Worm (Caenorhabditis elegans) whole organism, young adult: ENCODE results near the gene srg-23.
A peak's percentile ranks its signal among the peaks of the same experiment; 100 is the strongest.

Experiments
- B0035.1 ChIP-seq: sonication (generic microtip); optimal IDR thresholded peaks from 2 replicates; lab custom pipeline; 2016; ENCODE audit warnings: missing genetic modification characterization, mild to moderate bottlenecking, missing compliant biosample characterization, missing genotype, missing genetic modification reagents
- B0261.1 ChIP-seq: sonication (generic microtip); optimal IDR thresholded peaks from 2 replicates; lab custom pipeline; 2016; ENCODE audit warnings: mild to moderate bottlenecking, missing genetic modification characterization, moderate library complexity, missing compliant biosample characterization
- B0336.3 ChIP-seq: fragments of 200-800 bp; sonication (Bioruptor generic); IDR thresholded peaks from 2 replicates; pipeline ENCODE4 v1.3.6; 2022; ENCODE audit warnings: missing genetic modification characterization, missing compliant biosample characterization
- F22D6.2 ChIP-seq: sonication (generic microtip); optimal IDR thresholded peaks from 2 replicates; lab custom pipeline; 2016; ENCODE audit warnings: mild to moderate bottlenecking, missing genetic modification characterization, missing compliant biosample characterization
- F23B12.7 ChIP-seq: sonication (generic microtip); optimal IDR thresholded peaks from 2 replicates; lab custom pipeline; 2017; ENCODE audit warnings: missing genetic modification characterization, mild to moderate bottlenecking, missing compliant biosample characterization, antibody characterized with exemption, moderate library complexity; ENCODE audit not compliant: insufficient read depth
- T26A5.8 ChIP-seq: sonication (generic microtip); optimal IDR thresholded peaks from 2 replicates; lab custom pipeline; 2016; ENCODE audit warnings: missing genetic modification characterization, missing compliant biosample characterization
- ZK185.1 ChIP-seq: sonication (generic microtip); optimal IDR thresholded peaks from 2 replicates; lab custom pipeline; 2016; ENCODE audit warnings: mild to moderate bottlenecking, missing genetic modification characterization, missing compliant biosample characterization; ENCODE audit not compliant: poor library complexity, severe bottlenecking
- ama-1 ChIP-seq, 3 experiments: fragments of 150-350 bp in 1 of 3; sonication (generic microtip) in 2 of 3; optimal IDR thresholded peaks; 2 replicates each; lab custom pipeline; 2014 to 2018; ENCODE audit warnings: missing biosample characterization in 2 of 3, missing genetic modification characterization in 2 of 3, missing genetic modification reagents in 2 of 3
- ceh-100 ChIP-seq: fragments of 200-800 bp; sonication (Bioruptor generic); IDR thresholded peaks from 2 replicates; pipeline ENCODE4 v1.3.6; 2022; ENCODE audit warnings: missing genetic modification reagents, missing genetic modification characterization, missing compliant biosample characterization
- ceh-40 ChIP-seq: fragments of 200-800 bp; sonication (Bioruptor generic); IDR thresholded peaks from 2 replicates; pipeline ENCODE4 v1.3.6; 2022; ENCODE audit warnings: missing genetic modification characterization, missing compliant biosample characterization
- ceh-79 ChIP-seq: sonication (generic microtip); optimal IDR thresholded peaks from 2 replicates; lab custom pipeline; 2017; ENCODE audit warnings: mild to moderate bottlenecking, missing genetic modification characterization, missing compliant biosample characterization
- chd-7 ChIP-seq: sonication (generic microtip); optimal IDR thresholded peaks from 2 replicates; lab custom pipeline; 2016; ENCODE audit warnings: mild to moderate bottlenecking, missing genetic modification characterization, moderate library complexity, missing compliant biosample characterization
- die-1 ChIP-seq: sonication (generic microtip); optimal IDR thresholded peaks from 2 replicates; lab custom pipeline; 2016; ENCODE audit warnings: missing genotype, mild to moderate bottlenecking, missing genetic modification characterization, missing compliant biosample characterization
- dpff-1 ChIP-seq: sonication (generic microtip); optimal IDR thresholded peaks from 2 replicates; lab custom pipeline; 2017; ENCODE audit warnings: mild to moderate bottlenecking, missing genetic modification characterization, missing compliant biosample characterization
- dpl-1 ChIP-seq: fragments of 150-350 bp; optimal IDR thresholded peaks from 2 replicates; lab custom pipeline; 2014; ENCODE audit warnings: missing biosample characterization, missing genetic modification reagents, missing genetic modification characterization
- ekl-4 ChIP-seq: fragments of 200-800 bp; sonication (Bioruptor generic); IDR thresholded peaks from 2 replicates; pipeline ENCODE4 v1.3.6; 2022; ENCODE audit warnings: missing genetic modification reagents, missing genetic modification characterization, missing compliant biosample characterization
- gei-17 ChIP-seq: fragments of 200-800 bp; sonication (Bioruptor generic); optimal IDR thresholded peaks from 2 replicates; lab custom pipeline; 2018; ENCODE audit warnings: mild to moderate bottlenecking, missing genetic modification characterization, missing compliant biosample characterization
- hmg-1.2 ChIP-seq: fragments of 200-800 bp; sonication (Bioruptor generic); IDR thresholded peaks from 2 replicates; pipeline ENCODE4 v1.3.6; 2022; ENCODE audit warnings: missing genetic modification reagents, missing genetic modification characterization, missing compliant biosample characterization
- let-607 ChIP-seq, 2 experiments: fragments of 200-800 bp in 1 of 2; sonication (Bioruptor generic) in 1 of 2; sonication (generic microtip) in 1 of 2; optimal IDR thresholded peaks; 2 replicates each; lab custom pipeline; 2016 to 2018; ENCODE audit warnings: mild to moderate bottlenecking in 2 of 2, missing compliant biosample characterization in 2 of 2, missing genetic modification characterization in 2 of 2, moderate library complexity in 2 of 2, missing genotype in 1 of 2
- lin-26 ChIP-seq: fragments of 200-800 bp; sonication (Bioruptor generic); IDR thresholded peaks from 2 replicates; pipeline ENCODE4 v1.3.6; 2022; ENCODE audit warnings: missing genetic modification reagents, missing genetic modification characterization, missing compliant biosample characterization
- lin-35 ChIP-seq, 3 experiments: fragments of 150-350 bp in 2 of 3; sonication (generic microtip) in 1 of 3; optimal IDR thresholded peaks; 2 replicates each; lab custom pipeline; 2014 to 2018; ENCODE audit warnings: missing biosample characterization in 3 of 3, missing genetic modification characterization in 3 of 3, missing genetic modification reagents in 3 of 3
- lin-40 ChIP-seq: sonication (generic microtip); optimal IDR thresholded peaks from 2 replicates; lab custom pipeline; 2016; ENCODE audit warnings: missing genetic modification characterization, mild to moderate bottlenecking, missing compliant biosample characterization, missing genotype, missing genetic modification reagents
- madf-3 ChIP-seq: fragments of 200-800 bp; sonication (Bioruptor generic); IDR thresholded peaks from 2 replicates; pipeline ENCODE4 v1.3.6; 2022; ENCODE audit warnings: missing genetic modification reagents, missing genetic modification characterization, missing compliant biosample characterization
- madf-8 ChIP-seq: fragments of 200-800 bp; sonication (Bioruptor generic); conservative IDR thresholded peaks from 2 replicates; pipeline ENCODE4 v1.3.6; 2022; ENCODE audit warnings: missing genetic modification reagents, missing genetic modification characterization, missing compliant biosample characterization
- mes-4 ChIP-seq: sonication (generic microtip); optimal IDR thresholded peaks from 2 replicates; lab custom pipeline; 2016; ENCODE audit warnings: missing genotype, missing genetic modification characterization, missing compliant biosample characterization
- nfya-1 ChIP-seq: sonication (generic microtip); optimal IDR thresholded peaks from 2 replicates; lab custom pipeline; 2017; ENCODE audit warnings: antibody characterized with exemption, missing compliant biosample characterization, missing genetic modification characterization, borderline replicate concordance; ENCODE audit not compliant: insufficient read depth
- nfyb-1 ChIP-seq: fragments of 200-800 bp; sonication (Bioruptor generic); IDR thresholded peaks from 2 replicates; pipeline ENCODE4 v1.3.6; 2022; ENCODE audit warnings: missing genetic modification reagents, missing genetic modification characterization, missing compliant biosample characterization
- nhr-179 ChIP-seq: sonication (generic microtip); optimal IDR thresholded peaks from 2 replicates; lab custom pipeline; 2016; ENCODE audit warnings: mild to moderate bottlenecking, missing genetic modification characterization, missing compliant biosample characterization
- nhr-80 ChIP-seq: sonication (generic microtip); optimal IDR thresholded peaks from 2 replicates; lab custom pipeline; 2016; ENCODE audit warnings: missing genetic modification characterization, missing compliant biosample characterization
- nhr-90 ChIP-seq: sonication (generic microtip); optimal IDR thresholded peaks from 2 replicates; lab custom pipeline; 2016; ENCODE audit warnings: missing genotype, mild to moderate bottlenecking, missing genetic modification characterization, missing compliant biosample characterization
- pbrm-1 ChIP-seq: fragments of 200-800 bp; sonication (Bioruptor generic); IDR thresholded peaks from 2 replicates; pipeline ENCODE4 v1.3.6; 2022; ENCODE audit warnings: missing genetic modification reagents, missing genetic modification characterization, missing compliant biosample characterization
- snpc-3.4 ChIP-seq: sonication (generic microtip); optimal IDR thresholded peaks from 2 replicates; lab custom pipeline; 2017; ENCODE audit warnings: missing genetic modification characterization, mild to moderate bottlenecking, missing compliant biosample characterization, antibody characterized with exemption, moderate library complexity, missing genotype, missing genetic modification reagents
- sptf-2 ChIP-seq: fragments of 200-800 bp; sonication (Bioruptor generic); optimal IDR thresholded peaks from 2 replicates; lab custom pipeline; 2018; ENCODE audit warnings: mild to moderate bottlenecking, missing genetic modification characterization, missing compliant biosample characterization
- tlf-1 ChIP-seq: fragments of 200-800 bp; sonication (Bioruptor generic); optimal IDR thresholded peaks from 2 replicates; lab custom pipeline; 2018; ENCODE audit warnings: mild to moderate bottlenecking, missing genetic modification characterization, missing compliant biosample characterization
- ztf-26 ChIP-seq: sonication (generic microtip); optimal IDR thresholded peaks from 2 replicates; lab custom pipeline; 2017; ENCODE audit warnings: missing genetic modification characterization, missing compliant biosample characterization
- ztf-3 ChIP-seq: fragments of 200-800 bp; sonication (Bioruptor generic); optimal IDR thresholded peaks from 2 replicates; lab custom pipeline; 2018; ENCODE audit warnings: mild to moderate bottlenecking, missing genetic modification characterization, missing compliant biosample characterization

Gene srg-23

ce11 chrII:3076915-3077314 lies 19.0 kb downstream of the srg-23 start, which contains the start of gene Y25C1A.8 (continued):
- TF ChIP-seq pbrm-1 (GFP tag; lab: Robert Waterston, UW) (peak; percentile 96), B0261.1 (tag; lab: Kevin White, UChicago) (peak; percentile 36), lin-35 (GFP tag; optimal IDR thresholded peaks at IDR 0.05; lab: Kevin White, UChicago) (peak; percentile 3 to 90 (median 71)), die-1 (no peak), ama-1 (optimal IDR thresholded peaks at IDR 0.05; lab: Kevin White, UChicago) (no peak), ama-1 (GFP tag; optimal IDR thresholded peaks at IDR 0.05; lab: Kevin White, UChicago) (peak in 1 of 2 experiments; percentile 16), dpff-1 (tag; lab: Kevin White, UChicago) (no peak), madf-3 (GFP tag; lab: Robert Waterston, UW) (no peak), F22D6.2 (tag; lab: Kevin White, UChicago) (peak; percentile 70), nfya-1 (tag; lab: Kevin White, UChicago) (no peak), ceh-100 (peak; percentile 83), tlf-1 (GFP tag; lab: Kevin White, UChicago) (no peak), hmg-1.2 (GFP tag; lab: Robert Waterston, UW) (peak; percentile 75), ztf-26 (peak; percentile 83), snpc-3.4 (tag; lab: Kevin White, UChicago) (peak; percentile 59), nhr-80 (tag; lab: Kevin White, UChicago) (peak; percentile 41), B0336.3 (GFP tag; lab: Robert Waterston, UW) (peak; percentile 96), gei-17 (GFP tag; lab: Kevin White, UChicago) (peak; percentile 74), ceh-79 (tag; lab: Kevin White, UChicago) (peak; percentile 9), chd-7 (tag; lab: Kevin White, UChicago) (no peak), ekl-4 (peak; percentile 90; the same call in 1 of the 2 replicates), sptf-2 (no peak), lin-40 (peak; percentile 94), mes-4 (tag; lab: Kevin White, UChicago) (no peak), ZK185.1 (tag; lab: Kevin White, UChicago) (no peak), nfyb-1 (GFP tag; lab: Robert Waterston, UW) (peak; percentile 94), T26A5.8 (tag; lab: Kevin White, UChicago) (no peak), lin-26 (no peak), B0035.1 (peak; percentile 40)

ce11 chrII:3071012-3071749 lies 24.8 kb downstream of the srg-23 start, which contains the start of gene Y25C1A.7:
Gene Y25C1A.7, minus strand, starts transcription at chrII:3071062.
- no peak for TF ChIP-seq ztf-3 (GFP tag; lab: Kevin White, UChicago)
- TF ChIP-seq ceh-40 (GFP tag; lab: Robert Waterston, UW): no peak
- TF ChIP-seq nhr-179: no peak
- TF ChIP-seq madf-8 (GFP tag; lab: Robert Waterston, UW): no peak
- peak; percentile 78 to 92 for TF ChIP-seq let-607 (tag; optimal IDR thresholded peaks at IDR 0.05; lab: Kevin White, UChicago)
- no peak for TF ChIP-seq nhr-90
- TF ChIP-seq dpl-1 (GFP tag; lab: Kevin White, UChicago): no peak
- no peak for TF ChIP-seq nfyb-1 (GFP tag; lab: Robert Waterston, UW)
- TF ChIP-seq F23B12.7 (tag; lab: Kevin White, UChicago): no peak
